Worm (Caenorhabditis elegans): Measurements from ENCODE around the gene gst-30.

- TF ChIP-seq W03F9.2 (tag; optimal IDR thresholded peaks at IDR 0.05), result no peak
- TF ChIP-seq dao-5 (tag; optimal IDR thresholded peaks at IDR 0.05), result no peak
Measured at ce11 chrII:4920608-4921007, 14.2 kb downstream of the gst-30 start.
